Worm (Caenorhabditis elegans): ENCODE data around the gene D1014.13.

DNA sequence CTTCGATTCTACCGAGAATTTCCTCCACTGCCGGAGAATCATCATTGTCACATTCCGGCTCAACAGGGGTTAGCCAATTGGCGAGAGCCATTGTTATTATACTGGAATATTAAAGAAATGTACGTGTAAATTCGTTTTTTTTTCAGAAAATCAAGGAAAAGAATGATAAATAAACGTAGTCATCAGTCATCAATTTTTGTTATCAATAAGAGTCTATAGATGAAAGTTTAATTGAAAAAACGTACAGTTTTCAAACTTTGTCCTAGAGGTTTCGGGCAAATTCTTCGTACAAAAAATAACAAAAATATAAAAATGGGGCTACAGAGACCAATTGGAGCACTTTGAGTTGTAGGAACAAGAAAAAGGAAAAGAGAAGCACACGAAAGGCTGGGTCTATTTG lies 53.6 kb downstream of the D1014.13 start, which contains the start of gene F20D6.11:
- TF ChIP-seq nhr-12 (tag; optimal IDR thresholded peaks at IDR 0.05) (no peak), blmp-1 (tag; optimal IDR thresholded peaks at IDR 0.05) (no peak), lin-13 (tag; optimal IDR thresholded peaks at IDR 0.05) (no peak), unc-39 (tag; optimal IDR thresholded peaks at IDR 0.05) (no peak), nhr-28 (tag; optimal IDR thresholded peaks at IDR 0.05) (no peak), pha-4 (tag; optimal IDR thresholded peaks at IDR 0.05) (no peak)

Measured in whole organism, mixed stage, embryonic.